Fruit fly (Drosophila melanogaster) whole organism, wandering third instar larva: ENCODE results near the gene CG31251.

Source experiments
- Abd-B ChIP-seq: fragments of >200 bp; optimal IDR thresholded peaks from 2 replicates; lab custom pipeline; 2017; ENCODE audit warnings: missing biosample characterization, missing genetic modification characterization
- CG32264 ChIP-seq: fragments of 200-800 bp; sonication (Bioruptor generic); optimal IDR thresholded peaks from 2 replicates; lab custom pipeline; 2016; ENCODE audit warnings: missing biosample characterization, missing genetic modification characterization
- CG9705 ChIP-seq: fragments of 200-800 bp; sonication (Bioruptor generic); optimal IDR thresholded peaks from 2 replicates; lab custom pipeline; 2018; ENCODE audit warnings: missing biosample characterization, mild to moderate bottlenecking, missing genetic modification characterization
- CrebA ChIP-seq: fragments of 200-800 bp; sonication (Bioruptor generic); optimal IDR thresholded peaks from 2 replicates; lab custom pipeline; 2016; ENCODE audit warnings: missing biosample characterization, mild to moderate bottlenecking, missing genetic modification characterization, borderline replicate concordance
- Dfd ChIP-seq: fragments of >200 bp; optimal IDR thresholded peaks from 2 replicates; lab custom pipeline; 2017; ENCODE audit warnings: missing biosample characterization, missing genetic modification characterization
- Dif ChIP-seq: fragments of 200-275, 200-300 bp; sonication (Bioruptor generic); optimal IDR thresholded peaks from 2 replicates; lab custom pipeline; 2018; ENCODE audit warnings: missing biosample characterization, missing genetic modification characterization; ENCODE audit not compliant: partially characterized antibody
- HLH106 ChIP-seq: fragments of 200-800 bp; optimal IDR thresholded peaks from 3 replicates; lab custom pipeline; 2019; ENCODE audit warnings: missing biosample characterization, mild to moderate bottlenecking, missing genetic modification characterization, moderate library complexity
- Hnf4 ChIP-seq: fragments of 200-800 bp; sonication (Bioruptor generic); optimal IDR thresholded peaks from 2 replicates; lab custom pipeline; 2016; ENCODE audit warnings: missing biosample characterization, mild to moderate bottlenecking, missing genetic modification characterization
- Hr78 ChIP-seq: fragments of >200 bp; optimal IDR thresholded peaks from 2 replicates; lab custom pipeline; 2017; ENCODE audit warnings: missing biosample characterization, missing genetic modification characterization
- Hr83 ChIP-seq: fragments of 200-300 bp; sonication (Bioruptor generic); optimal IDR thresholded peaks from 2 replicates; lab custom pipeline; 2016; ENCODE audit warnings: missing biosample characterization, mild to moderate bottlenecking, missing genetic modification characterization, moderate library complexity; ENCODE audit not compliant: poor library complexity, severe bottlenecking
- Jra ChIP-seq: sonication (Bioruptor generic); optimal IDR thresholded peaks from 2 replicates; lab custom pipeline; 2016; ENCODE audit warnings: missing biosample characterization, missing genetic modification characterization
- Mio ChIP-seq: sonication (Bioruptor generic); optimal IDR thresholded peaks from 2 replicates; lab custom pipeline; 2016; ENCODE audit warnings: missing biosample characterization, missing genetic modification characterization
- Myc ChIP-seq: fragments of >200 bp; optimal IDR thresholded peaks from 2 replicates; lab custom pipeline; 2017
- N ChIP-seq: fragments of >200 bp; optimal IDR thresholded peaks from 2 replicates; lab custom pipeline; 2018; ENCODE audit warnings: missing biosample characterization, missing external identifiers, missing genetic modification characterization
- OdsH ChIP-seq: fragments of 200-800 bp; sonication (Bioruptor generic); optimal IDR thresholded peaks from 2 replicates; lab custom pipeline; 2016; ENCODE audit warnings: missing biosample characterization, mild to moderate bottlenecking, missing genetic modification characterization
- Rel ChIP-seq, 2 experiments: fragments of 200-800 bp; sonication (Bioruptor generic) in 1 of 2; optimal IDR thresholded peaks; 2 replicates in 1 of 2; 3 replicates in 1 of 2; lab custom pipeline; 2016 to 2019; ENCODE audit warnings: mild to moderate bottlenecking in 2 of 2, missing biosample characterization in 2 of 2, missing genetic modification characterization in 2 of 2, moderate library complexity in 1 of 2
- Sp1 ChIP-seq: fragments of 200-800 bp; sonication (Bioruptor generic); optimal IDR thresholded peaks from 3 replicates; lab custom pipeline; 2019; ENCODE audit warnings: missing biosample characterization, mild to moderate bottlenecking, missing genetic modification characterization, moderate library complexity
- Vsx2 ChIP-seq: fragments of 200-300, 225-300 bp; sonication (Bioruptor generic); optimal IDR thresholded peaks from 2 replicates; lab custom pipeline; 2018; ENCODE audit warnings: missing biosample characterization, missing genetic modification characterization; ENCODE audit not compliant: partially characterized antibody
- br ChIP-seq: fragments of 200-800 bp; sonication (Bioruptor generic); optimal IDR thresholded peaks from 2 replicates; lab custom pipeline; 2016; ENCODE audit warnings: missing biosample characterization, missing genetic modification characterization
- brk ChIP-seq: fragments of 200-800 bp; sonication (Bioruptor generic); optimal IDR thresholded peaks from 2 replicates; lab custom pipeline; 2016; ENCODE audit warnings: missing biosample characterization, mild to moderate bottlenecking, missing genetic modification characterization
- dl ChIP-seq, 2 experiments: fragments of 175-275, 200-275 bp in 1 of 2; fragments of 200-275 bp in 1 of 2; sonication (Bioruptor generic); optimal IDR thresholded peaks; lab custom pipeline; 2018; ENCODE audit warnings: mild to moderate bottlenecking in 2 of 2, missing biosample characterization in 2 of 2, missing genetic modification characterization in 2 of 2, moderate library complexity in 2 of 2; ENCODE audit not compliant: partially characterized antibody in 2 of 2, insufficient read depth in 1 of 2
- dmrt93B ChIP-seq: fragments of 200-800 bp; sonication (Bioruptor generic); optimal IDR thresholded peaks from 2 replicates; lab custom pipeline; 2018; ENCODE audit warnings: missing biosample characterization, mild to moderate bottlenecking, missing genetic modification characterization
- dsf ChIP-seq: sonication (Bioruptor generic); optimal IDR thresholded peaks from 2 replicates; lab custom pipeline; 2016; ENCODE audit warnings: missing biosample characterization, missing genetic modification characterization, borderline replicate concordance
- ey ChIP-seq: fragments of 200-800 bp; sonication (Bioruptor generic); optimal IDR thresholded peaks from 2 replicates; lab custom pipeline; 2016; ENCODE audit warnings: missing biosample characterization, missing genetic modification characterization
- foxo ChIP-seq, 2 experiments: fragments of 200-800 bp; sonication (Bioruptor generic); optimal IDR thresholded peaks; 2 replicates in 1 of 2; 3 replicates in 1 of 2; lab custom pipeline; 2016 to 2017; ENCODE audit warnings: missing biosample characterization in 2 of 2, missing genetic modification characterization in 2 of 2
- fru ChIP-seq: fragments of 200-800 bp; sonication (Bioruptor generic); optimal IDR thresholded peaks from 3 replicates; lab custom pipeline; 2016; ENCODE audit warnings: missing biosample characterization, mild to moderate bottlenecking, missing genetic modification characterization
- h ChIP-seq: fragments of 200-800 bp; sonication (Bioruptor generic); optimal IDR thresholded peaks from 3 replicates; lab custom pipeline; 2016; ENCODE audit warnings: missing biosample characterization, mild to moderate bottlenecking, missing genetic modification characterization
- jim ChIP-seq: fragments of 175-275, 200-325 bp; sonication (Bioruptor generic); optimal IDR thresholded peaks from 2 replicates; lab custom pipeline; 2016; ENCODE audit warnings: missing biosample characterization, mild to moderate bottlenecking, missing genetic modification characterization
- lola ChIP-seq: fragments of >200 bp; optimal IDR thresholded peaks from 2 replicates; lab custom pipeline; 2017; ENCODE audit warnings: missing biosample characterization, missing genetic modification characterization
- pan ChIP-seq: fragments of >200 bp; optimal IDR thresholded peaks from 2 replicates; lab custom pipeline; 2017
- psq ChIP-seq: fragments of 200-800 bp; sonication (Bioruptor generic); optimal IDR thresholded peaks from 3 replicates; lab custom pipeline; 2017; ENCODE audit warnings: missing biosample characterization, mild to moderate bottlenecking, missing genetic modification characterization, moderate library complexity
- rgr ChIP-seq: fragments of 200-800 bp; sonication (Bioruptor generic); optimal IDR thresholded peaks from 3 replicates; lab custom pipeline; 2016; ENCODE audit warnings: missing biosample characterization, mild to moderate bottlenecking, missing genetic modification characterization
- sage ChIP-seq: fragments of 200-800 bp; sonication (Bioruptor generic); optimal IDR thresholded peaks from 2 replicates; lab custom pipeline; 2016; ENCODE audit warnings: missing biosample characterization, mild to moderate bottlenecking, missing genetic modification characterization
- sv ChIP-seq: fragments of 200-800 bp; sonication (Bioruptor generic); optimal IDR thresholded peaks from 3 replicates; lab custom pipeline; 2016; ENCODE audit warnings: missing biosample characterization, missing genetic modification characterization
- tai ChIP-seq: sonication (Bioruptor generic); optimal IDR thresholded peaks from 2 replicates; lab custom pipeline; 2016; ENCODE audit warnings: missing biosample characterization, missing genetic modification characterization
- usp ChIP-seq: fragments of >200 bp; optimal IDR thresholded peaks from 2 replicates; lab custom pipeline; 2017; ENCODE audit warnings: missing biosample characterization, missing genetic modification characterization
- woc ChIP-seq: sonication (Bioruptor generic); optimal IDR thresholded peaks from 2 replicates; lab custom pipeline; 2016; ENCODE audit warnings: missing biosample characterization, mild to moderate bottlenecking, missing genetic modification characterization

CG31251 gene

DNA sequence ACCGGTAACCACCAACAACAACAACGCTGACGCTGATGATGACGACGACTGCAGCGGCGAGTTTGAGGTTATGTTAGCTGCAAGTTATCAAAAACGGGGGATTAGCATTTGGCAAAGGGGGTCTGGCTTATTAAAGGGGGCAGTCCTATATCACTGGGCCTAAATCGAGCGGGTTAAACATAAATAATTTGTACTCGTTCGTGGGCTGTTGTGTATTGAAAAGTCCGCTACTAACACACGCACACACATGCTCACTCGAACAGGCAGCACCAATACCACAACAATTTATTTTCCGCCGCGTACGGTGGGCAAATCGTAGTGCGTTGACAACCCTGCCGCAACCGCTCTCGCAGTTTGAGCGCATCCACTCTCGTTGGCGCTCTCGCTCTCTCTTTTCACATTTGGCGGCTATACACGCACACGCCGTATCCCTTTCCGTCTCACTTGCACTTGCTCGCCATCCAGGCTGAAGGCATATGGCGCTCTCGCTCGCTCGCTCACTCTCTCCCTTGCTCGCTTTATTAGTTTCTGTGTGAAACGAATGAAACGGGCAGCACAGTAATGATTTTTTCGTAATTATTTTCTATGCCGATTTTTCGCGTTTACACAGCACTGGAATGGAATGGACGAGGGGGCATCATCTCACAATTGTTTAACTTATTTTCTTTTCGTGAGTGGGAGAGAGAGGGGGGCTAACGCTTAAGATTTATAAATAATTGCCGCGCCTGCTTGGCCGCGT, 32.3 kb upstream of the CG31251 start:
- TF ChIP-seq tai (GFP tag; lab: Kevin White, UChicago) (peak; percentile 9), Myc (lab: Kevin White, UChicago) (no peak), psq (GFP tag; lab: Kevin White, UChicago) (peak; percentile 75), pan (lab: Kevin White, UChicago) (no peak), jim (no peak), Rel (GFP tag; optimal IDR thresholded peaks at IDR 0.05; lab: Kevin White, UChicago) (no peak), Rel (tag; optimal IDR thresholded peaks at IDR 0.05; lab: Kevin White, UChicago) (peak; percentile 72), br (peak; percentile 61), CrebA (GFP tag; lab: Kevin White, UChicago) (no peak), Mio (GFP tag; lab: Kevin White, UChicago) (no peak), Abd-B (GFP tag; lab: Kevin White, UChicago) (no peak), Dfd (GFP tag; lab: Kevin White, UChicago) (no peak), lola (GFP tag; lab: Kevin White, UChicago) (no peak), ey (peak; percentile 3), dmrt93B (GFP tag; lab: Kevin White, UChicago) (no peak), Dif (GFP tag; lab: Kevin White, UChicago) (peak; percentile 98), N (GFP tag; lab: Kevin White, UChicago) (peak; percentile 13), sage (GFP tag; lab: Kevin White, UChicago) (peak; percentile 28), foxo (GFP tag; optimal IDR thresholded peaks at IDR 0.05; lab: Kevin White, UChicago) (peak; percentile 52 to 56), usp (GFP tag; lab: Kevin White, UChicago) (no peak), dsf (no peak), brk (GFP tag; lab: Kevin White, UChicago) (peak; percentile 66), HLH106 (no peak), CG32264 (GFP tag; lab: Kevin White, UChicago) (no peak), Hnf4 (GFP tag; lab: Kevin White, UChicago) (peak; percentile 45), Jra (GFP tag; lab: Kevin White, UChicago) (peak; percentile 83), dl (GFP tag; optimal IDR thresholded peaks at IDR 0.05; lab: Kevin White, UChicago; ENCODE audit: insufficient read depth in 1 of 2, partially characterized antibody in 2 of 2) (peak; percentile 96 to 97), OdsH (GFP tag; lab: Kevin White, UChicago) (peak; percentile 53), Vsx2 (GFP tag; lab: Kevin White, UChicago) (no peak), CG9705 (GFP tag; lab: Kevin White, UChicago) (peak; percentile 26), h (GFP tag; lab: Kevin White, UChicago) (peak; percentile 84), sv (GFP tag; lab: Kevin White, UChicago) (no peak), Hr83 (GFP tag; lab: Kevin White, UChicago) (peak; percentile 90), rgr (peak; percentile 39), woc (GFP tag; lab: Kevin White, UChicago) (peak; percentile 2), Hr78 (GFP tag; lab: Kevin White, UChicago) (no peak), Sp1 (peak; percentile 47), fru (peak; percentile 75)

dm6 chr3R:17714773-17715344, 30.1 kb upstream of the CG31251 start:
- peak; percentile 52 for TF ChIP-seq psq (GFP tag; lab: Kevin White, UChicago)
- no peak for TF ChIP-seq CrebA (GFP tag; lab: Kevin White, UChicago)
- no peak for TF ChIP-seq Rel (GFP tag; optimal IDR thresholded peaks at IDR 0.05; lab: Kevin White, UChicago)
- peak; percentile 80 for TF ChIP-seq Rel (tag; optimal IDR thresholded peaks at IDR 0.05; lab: Kevin White, UChicago)
- TF ChIP-seq h (GFP tag; lab: Kevin White, UChicago) = peak; percentile 20
- TF ChIP-seq, all 38 proteins: peak for 3
